Worm (Caenorhabditis elegans): Measurements from ENCODE around the gene lro-1.

Gene lro-1

ce11 chrX:6292812-6293211, 20.9 kb downstream of the lro-1 start, which contains the start of gene mom-1:
mom-1 (plus strand) TSS chrX:6293112.
- TF ChIP-seq unc-55 (GFP tag; optimal IDR thresholded peaks at IDR 0.05), result no peak
- TF ChIP-seq elt-3 (tag; optimal IDR thresholded peaks at IDR 0.05), result no peak
- no peak for TF ChIP-seq dmd-4 (tag; optimal IDR thresholded peaks at IDR 0.05)
- no peak for TF ChIP-seq sma-3 (GFP tag; optimal IDR thresholded peaks at IDR 0.05)
- TF ChIP-seq lin-13 (GFP tag; optimal IDR thresholded peaks at IDR 0.05), result no peak
- no peak for TF ChIP-seq nhr-12 (tag; optimal IDR thresholded peaks at IDR 0.05)
- no peak for TF ChIP-seq nhr-21 (tag; optimal IDR thresholded peaks at IDR 0.05)
- TF ChIP-seq unc-62 (GFP tag; optimal IDR thresholded peaks at IDR 0.05), result no peak
- TF ChIP-seq egl-27 (tag; optimal IDR thresholded peaks at IDR 0.05), result no peak
- TF ChIP-seq ama-1 (optimal IDR thresholded peaks at IDR 0.05), result no peak
- no peak for TF ChIP-seq alr-1 (tag; optimal IDR thresholded peaks at IDR 0.05)
- TF ChIP-seq fos-1 (tag; optimal IDR thresholded peaks at IDR 0.05), result no peak
- no peak for TF ChIP-seq C34F6.9 (tag; optimal IDR thresholded peaks at IDR 0.05)
- no peak for TF ChIP-seq blmp-1 (tag; optimal IDR thresholded peaks at IDR 0.05; ENCODE audit: insufficient read depth)
- no peak for TF ChIP-seq nhr-11 (tag; optimal IDR thresholded peaks at IDR 0.05)
- TF ChIP-seq elt-1 (tag; optimal IDR thresholded peaks at IDR 0.05), result no peak
- TF ChIP-seq R02D3.7 (tag; optimal IDR thresholded peaks at IDR 0.05), result no peak
- no peak for TF ChIP-seq nhr-6 (tag; optimal IDR thresholded peaks at IDR 0.05)

- TF ChIP-seq dmd-4 (tag; optimal IDR thresholded peaks at IDR 0.05) (peak; percentile 81), gmeb-1 (tag; optimal IDR thresholded peaks at IDR 0.05) (peak; percentile 96), blmp-1 (tag; optimal IDR thresholded peaks at IDR 0.05; ENCODE audit: insufficient read depth) (peak; percentile 82), crh-2 (tag; optimal IDR thresholded peaks at IDR 0.05) (peak; percentile 100), snpc-4 (tag; optimal IDR thresholded peaks at IDR 0.05) (peak; percentile 88), lin-11 (tag; optimal IDR thresholded peaks at IDR 0.05) (peak; percentile 99), ztf-11 (tag; optimal IDR thresholded peaks at IDR 0.05) (peak; percentile 84), nhr-6 (tag; optimal IDR thresholded peaks at IDR 0.05) (peak; percentile 99), ceh-16 (tag; optimal IDR thresholded peaks at IDR 0.05) (peak; percentile 99), F13H6.1 (tag; optimal IDR thresholded peaks at IDR 0.05) (peak; percentile 99), mbf-1 (tag; optimal IDR thresholded peaks at IDR 0.05) (peak; percentile 77), nhr-10 (tag; optimal IDR thresholded peaks at IDR 0.05) (peak; percentile 99), sma-9 (GFP tag; optimal IDR thresholded peaks at IDR 0.05) (peak; percentile 99), sma-9 (tag; optimal IDR thresholded peaks at IDR 0.05) (peak; percentile 95), nhr-12 (tag; optimal IDR thresholded peaks at IDR 0.05) (peak; percentile 70), nhr-23 (tag; optimal IDR thresholded peaks at IDR 0.05) (no peak), lin-39 (tag; optimal IDR thresholded peaks at IDR 0.05) (peak; percentile 93), ama-1 (optimal IDR thresholded peaks at IDR 0.05) (peak; percentile 56), skn-1 (tag; optimal IDR thresholded peaks at IDR 0.05) (peak; percentile 86), ZK546.5 (tag; optimal IDR thresholded peaks at IDR 0.05) (peak; percentile 88), unc-55 (GFP tag; optimal IDR thresholded peaks at IDR 0.05) (peak; percentile 100), aly-2 (tag; optimal IDR thresholded peaks at IDR 0.05) (peak; percentile 87), nhr-21 (tag; optimal IDR thresholded peaks at IDR 0.05) (peak; percentile 100), nhr-129 (tag; optimal IDR thresholded peaks at IDR 0.05) (peak; percentile 100), lsy-2 (tag; optimal IDR thresholded peaks at IDR 0.05) (peak; percentile 97), sem-4 (tag; optimal IDR thresholded peaks at IDR 0.05) (peak; percentile 97), nhr-77 (tag; optimal IDR thresholded peaks at IDR 0.05) (peak; percentile 97), sma-3 (GFP tag; optimal IDR thresholded peaks at IDR 0.05) (peak; percentile 99), Y55F3AM.14 (GFP tag; optimal IDR thresholded peaks at IDR 0.05) (peak; percentile 95), elt-3 (tag; optimal IDR thresholded peaks at IDR 0.05) (peak; percentile 95), elt-1 (tag; optimal IDR thresholded peaks at IDR 0.05) (peak; percentile 50), unc-62 (GFP tag; optimal IDR thresholded peaks at IDR 0.05) (peak; percentile 94), fos-1 (tag; optimal IDR thresholded peaks at IDR 0.05) (peak; percentile 99), peb-1 (tag; optimal IDR thresholded peaks at IDR 0.05) (peak; percentile 50), zag-1 (tag; optimal IDR thresholded peaks at IDR 0.05) (peak; percentile 98), mdl-1 (tag; optimal IDR thresholded peaks at IDR 0.05) (peak; percentile 94 to 96), ztf-1 (GFP tag; conservative IDR thresholded peaks at IDR 0.05) (peak; percentile 95), ceh-82 (tag; optimal IDR thresholded peaks at IDR 0.05) (peak; percentile 99), nhr-25 (tag; optimal IDR thresholded peaks at IDR 0.05) (peak; percentile 99), nhr-11 (tag; optimal IDR thresholded peaks at IDR 0.05) (peak; percentile 76), ztf-4 (tag; optimal IDR thresholded peaks at IDR 0.05) (peak; percentile 97), mab-5 (tag; optimal IDR thresholded peaks at IDR 0.05) (peak; percentile 99), C34F6.9 (tag; optimal IDR thresholded peaks at IDR 0.05) (peak; percentile 98), unc-39 (tag; optimal IDR thresholded peaks at IDR 0.05) (peak; percentile 97), alr-1 (tag; optimal IDR thresholded peaks at IDR 0.05) (no peak), egl-27 (tag; optimal IDR thresholded peaks at IDR 0.05) (peak; percentile 99), lin-13 (GFP tag; optimal IDR thresholded peaks at IDR 0.05) (peak; percentile 99), R02D3.7 (tag; optimal IDR thresholded peaks at IDR 0.05) (peak; percentile 81), nhr-237 (tag; optimal IDR thresholded peaks at IDR 0.05) (peak; percentile 99)
Measured at ce11 chrX:6296402-6296844, 24.5 kb downstream of the lro-1 start.
